Fruit fly (Drosophila melanogaster) whole organism, embryonic: ENCODE data around the gene CG10345.

Source experiments
- Adf1 ChIP-seq: fragments of 200-800 bp; sonication (Bioruptor generic); IDR thresholded peaks from 2 replicates; pipeline ENCODE4 v1.3.6; 2022; ENCODE audit warnings: missing biosample characterization, missing genetic modification characterization
- Aef1 ChIP-seq: fragments of 200-800 bp; sonication (Bioruptor generic); IDR thresholded peaks from 3 replicates; pipeline ENCODE4 v1.3.6; 2022; ENCODE audit warnings: missing biosample characterization, missing genetic modification characterization
- Bteb2 ChIP-seq: fragments of 200-800 bp; sonication (Bioruptor generic); optimal IDR thresholded peaks from 2 replicates; lab custom pipeline; 2016; ENCODE audit warnings: missing biosample characterization, missing genetic modification characterization
- CG10209 ChIP-seq: fragments of 200-800 bp; sonication (Bioruptor generic); optimal IDR thresholded peaks from 3 replicates; lab custom pipeline; 2017; ENCODE audit warnings: missing biosample characterization, mild to moderate bottlenecking, missing genetic modification characterization, missing genetic modification reagents
- CG10431 ChIP-seq: fragments of 200-800 bp; sonication (Bioruptor generic); optimal IDR thresholded peaks from 3 replicates; lab custom pipeline; 2018; ENCODE audit warnings: missing biosample characterization, mild to moderate bottlenecking, missing genetic modification characterization
- CG11093 ChIP-seq: fragments of 200-800 bp; sonication (Bioruptor generic); IDR thresholded peaks from 3 replicates; pipeline ENCODE4 v1.3.6; 2022; ENCODE audit warnings: missing biosample characterization, missing genetic modification characterization
- CG11504 ChIP-seq: fragments of 200-800 bp; sonication (Bioruptor generic); optimal IDR thresholded peaks from 3 replicates; lab custom pipeline; 2019; ENCODE audit warnings: missing biosample characterization, mild to moderate bottlenecking, missing genetic modification characterization, moderate library complexity
- CG12219 ChIP-seq: fragments of 200-800 bp; sonication (Bioruptor generic); optimal IDR thresholded peaks from 3 replicates; lab custom pipeline; 2018; ENCODE audit warnings: missing biosample characterization, mild to moderate bottlenecking, missing genetic modification characterization
- CG12769 ChIP-seq: fragments of 200-800 bp; sonication (Bioruptor generic); optimal IDR thresholded peaks from 2 replicates; lab custom pipeline; 2019; ENCODE audit warnings: missing biosample characterization, mild to moderate bottlenecking, missing genetic modification characterization, moderate library complexity
- CG14014 ChIP-seq: fragments of 200-800 bp; sonication (Bioruptor generic); IDR thresholded peaks from 2 replicates; pipeline ENCODE4 v1.3.6; 2022; ENCODE audit warnings: missing biosample characterization, missing genetic modification characterization
- CG1603 ChIP-seq: fragments of 200-800 bp; sonication (Bioruptor generic); optimal IDR thresholded peaks from 2 replicates; lab custom pipeline; 2019; ENCODE audit warnings: missing biosample characterization, mild to moderate bottlenecking, missing genetic modification characterization, moderate library complexity
- CG1647 ChIP-seq: fragments of 200-800 bp; sonication (Bioruptor generic); optimal IDR thresholded peaks from 3 replicates; lab custom pipeline; 2016; ENCODE audit warnings: missing biosample characterization, missing genetic modification characterization
- CG16863 ChIP-seq: fragments of 200-800 bp; sonication (Bioruptor generic); optimal IDR thresholded peaks from 3 replicates; lab custom pipeline; 2016; ENCODE audit warnings: missing biosample characterization, missing genetic modification characterization
- CG32767 ChIP-seq: fragments of 200-800 bp; sonication (Bioruptor generic); IDR thresholded peaks from 2 replicates; pipeline ENCODE4 v1.3.6; 2022; ENCODE audit warnings: missing biosample characterization, missing genetic modification characterization
- CG7745 ChIP-seq: fragments of 200-800 bp; sonication (Bioruptor generic); optimal IDR thresholded peaks from 2 replicates; lab custom pipeline; 2018; ENCODE audit warnings: missing biosample characterization, mild to moderate bottlenecking, missing genetic modification characterization, moderate library complexity
- CG9817 ChIP-seq: fragments of 200-800 bp; sonication (Bioruptor generic); optimal IDR thresholded peaks from 2 replicates; lab custom pipeline; 2018; ENCODE audit warnings: missing biosample characterization, mild to moderate bottlenecking, missing genetic modification characterization, moderate library complexity
- CHES-1-like ChIP-seq: fragments of 200-800 bp; sonication (Bioruptor generic); optimal IDR thresholded peaks from 2 replicates; lab custom pipeline; 2016; ENCODE audit warnings: missing biosample characterization, missing genetic modification characterization
- Doc2 ChIP-seq: fragments of 200-800 bp; sonication (Bioruptor generic); IDR thresholded peaks from 2 replicates; pipeline ENCODE4 v1.3.6; 2022; ENCODE audit warnings: missing biosample characterization, missing genetic modification characterization
- Dp ChIP-seq: fragments of 200-800 bp; sonication (Bioruptor generic); optimal IDR thresholded peaks from 2 replicates; lab custom pipeline; 2018; ENCODE audit warnings: missing biosample characterization, mild to moderate bottlenecking, missing genetic modification characterization, moderate library complexity
- HLH3B ChIP-seq: fragments of 200-800 bp; sonication (Bioruptor generic); IDR thresholded peaks from 2 replicates; pipeline ENCODE4 v1.3.6; 2022; ENCODE audit warnings: missing biosample characterization, missing genetic modification characterization
- Hey ChIP-seq: fragments of 200-800 bp; sonication (Bioruptor generic); optimal IDR thresholded peaks from 3 replicates; lab custom pipeline; 2018; ENCODE audit warnings: missing biosample characterization, mild to moderate bottlenecking, missing genetic modification characterization
- Lim3 ChIP-seq: fragments of 200-800 bp; sonication (Bioruptor generic); IDR thresholded peaks from 2 replicates; pipeline ENCODE4 v1.3.6; 2022; ENCODE audit warnings: missing biosample characterization, missing genetic modification characterization
- MBD-R2 ChIP-seq: fragments of 200-800 bp; sonication (Bioruptor generic); IDR thresholded peaks from 2 replicates; pipeline ENCODE4 v1.3.6; 2022; ENCODE audit warnings: missing biosample characterization, missing genetic modification characterization
- Nf-YA ChIP-seq: fragments of 200-800 bp; sonication (Bioruptor generic); IDR thresholded peaks from 2 replicates; pipeline ENCODE4 v1.3.6; 2022; ENCODE audit warnings: missing biosample characterization, missing genetic modification characterization
- Optix ChIP-seq: fragments of 200-800 bp; sonication (Bioruptor generic); IDR thresholded peaks from 3 replicates; pipeline ENCODE4 v1.3.6; 2022; ENCODE audit warnings: missing biosample characterization, missing genetic modification characterization
- Pdp1 ChIP-seq, 2 experiments: fragments of 200-800 bp; sonication (Bioruptor generic); optimal IDR thresholded peaks; 3 replicates each; lab custom pipeline; 2016; ENCODE audit warnings: missing biosample characterization in 2 of 2, missing genetic modification characterization in 2 of 2, mild to moderate bottlenecking in 1 of 2, moderate library complexity in 1 of 2
- Rfx ChIP-seq: fragments of 200-800 bp; sonication (Bioruptor generic); IDR thresholded peaks from 2 replicates; pipeline ENCODE4 v1.3.6; 2022; ENCODE audit warnings: missing biosample characterization, missing genetic modification characterization
- Scr ChIP-seq: fragments of 200-800 bp; sonication (Bioruptor generic); IDR thresholded peaks from 2 replicates; pipeline ENCODE4 v1.3.6; 2022; ENCODE audit warnings: missing biosample characterization, missing genetic modification characterization; ENCODE audit not compliant: partially characterized antibody
- Six4 ChIP-seq: fragments of 200-800 bp; sonication (Bioruptor generic); optimal IDR thresholded peaks from 2 replicates; lab custom pipeline; 2016; ENCODE audit warnings: missing biosample characterization, missing genetic modification characterization
- Sox102F ChIP-seq: fragments of 200-800 bp; sonication (Bioruptor generic); optimal IDR thresholded peaks from 2 replicates; lab custom pipeline; 2018; ENCODE audit warnings: missing biosample characterization, mild to moderate bottlenecking, missing genetic modification characterization, moderate library complexity
- Xbp1 ChIP-seq: fragments of 200-800 bp; sonication (Bioruptor generic); optimal IDR thresholded peaks from 3 replicates; lab custom pipeline; 2016; ENCODE audit warnings: missing biosample characterization, mild to moderate bottlenecking, missing genetic modification characterization
- abd-A ChIP-seq: fragments of 200-800 bp; sonication (Bioruptor generic); optimal IDR thresholded peaks from 3 replicates; lab custom pipeline; 2019; ENCODE audit warnings: missing biosample characterization, mild to moderate bottlenecking, missing genetic modification characterization, moderate library complexity
- ac ChIP-seq: fragments of 200-800 bp; sonication (Bioruptor generic); optimal IDR thresholded peaks from 3 replicates; lab custom pipeline; 2017; ENCODE audit warnings: missing biosample characterization, mild to moderate bottlenecking, missing genetic modification characterization
- cas ChIP-seq: fragments of 200-800 bp; sonication (Bioruptor generic); IDR thresholded peaks from 2 replicates; pipeline ENCODE4 v1.3.6; 2022; ENCODE audit warnings: missing biosample characterization, missing genetic modification characterization
- caup ChIP-seq: fragments of 200-800 bp; sonication (Bioruptor generic); optimal IDR thresholded peaks from 3 replicates; lab custom pipeline; 2017; ENCODE audit warnings: missing biosample characterization, mild to moderate bottlenecking, missing genetic modification characterization, moderate library complexity; ENCODE audit not compliant: severe bottlenecking
- chinmo ChIP-seq: fragments of 200-800 bp; sonication (Bioruptor generic); IDR thresholded peaks from 4 replicates; pipeline ENCODE4 v1.3.6; 2022; ENCODE audit warnings: missing biosample characterization, missing genetic modification characterization; ENCODE audit not compliant: partially characterized antibody
- chm ChIP-seq: fragments of 200-800 bp; sonication (Bioruptor generic); IDR thresholded peaks from 2 replicates; pipeline ENCODE4 v1.3.6; 2022; ENCODE audit warnings: missing biosample characterization, missing genetic modification characterization
- ftz-f1 ChIP-seq: fragments of 200-800 bp; sonication (Bioruptor generic); optimal IDR thresholded peaks from 2 replicates; lab custom pipeline; 2016; ENCODE audit warnings: missing biosample characterization, missing genetic modification characterization
- fu2 ChIP-seq: fragments of 200-800 bp; sonication (Bioruptor generic); optimal IDR thresholded peaks from 2 replicates; lab custom pipeline; 2016; ENCODE audit warnings: missing biosample characterization, missing genetic modification characterization
- gem ChIP-seq: fragments of 200-800 bp; sonication (Bioruptor generic); optimal IDR thresholded peaks from 2 replicates; lab custom pipeline; 2019; ENCODE audit warnings: missing biosample characterization, mild to moderate bottlenecking, missing genetic modification characterization, moderate library complexity
- hth ChIP-seq: fragments of >200 bp; optimal IDR thresholded peaks from 2 replicates; lab custom pipeline; 2017; ENCODE audit warnings: inconsistent platforms
- onecut ChIP-seq: fragments of 200-800 bp; sonication (Bioruptor generic); IDR thresholded peaks from 2 replicates; pipeline ENCODE4 v1.3.6; 2022; ENCODE audit warnings: missing biosample characterization, missing genetic modification characterization
- pum ChIP-seq: fragments of 200-800 bp; sonication (Bioruptor generic); optimal IDR thresholded peaks from 2 replicates; lab custom pipeline; 2016; ENCODE audit warnings: missing biosample characterization, missing genetic modification characterization
- scrt ChIP-seq: fragments of 200-800 bp; sonication (Bioruptor generic); optimal IDR thresholded peaks from 2 replicates; lab custom pipeline; 2018; ENCODE audit warnings: missing biosample characterization, mild to moderate bottlenecking, missing genetic modification characterization, moderate library complexity
- shn ChIP-seq: fragments of 200-800 bp; sonication (Bioruptor generic); optimal IDR thresholded peaks from 3 replicates; lab custom pipeline; 2016; ENCODE audit warnings: missing biosample characterization, missing genetic modification characterization
- sob ChIP-seq: fragments of 200-800 bp; sonication (Bioruptor generic); IDR thresholded peaks from 2 replicates; pipeline ENCODE4 v1.3.6; 2022; ENCODE audit warnings: missing biosample characterization, missing genetic modification characterization
- sqz ChIP-seq: fragments of 200-800 bp; sonication (Bioruptor generic); optimal IDR thresholded peaks from 3 replicates; lab custom pipeline; 2018; ENCODE audit warnings: missing biosample characterization, mild to moderate bottlenecking, missing genetic modification characterization
- tna ChIP-seq: fragments of 200-800 bp; sonication (Bioruptor generic); IDR thresholded peaks from 2 replicates; pipeline ENCODE4 v1.3.6; 2022; ENCODE audit warnings: missing biosample characterization, missing genetic modification characterization; ENCODE audit not compliant: partially characterized antibody
- trem ChIP-seq: fragments of 200-800 bp; optimal IDR thresholded peaks from 3 replicates; lab custom pipeline; 2019; ENCODE audit warnings: missing biosample characterization, mild to moderate bottlenecking, missing genetic modification characterization, moderate library complexity
- vvl ChIP-seq: fragments of 200-800 bp; sonication (Bioruptor generic); IDR thresholded peaks from 2 replicates; pipeline ENCODE4 v1.3.6; 2022; ENCODE audit warnings: missing biosample characterization, missing genetic modification characterization

Gene CG10345

dm6 chr3R:16630564-16630963, 25.9 kb upstream of the CG10345 start (continued):
- TF ChIP-seq pum (GFP tag; lab: Kevin White, UChicago) (peak; percentile 22), Bteb2 (GFP tag; lab: Kevin White, UChicago) (no peak), CG1603 (peak; percentile 38), HLH3B (no peak), Dp (no peak), chm (GFP tag; lab: Robert Waterston, UW) (no peak), Sox102F (GFP tag; lab: Kevin White, UChicago) (no peak), ac (GFP tag; lab: Kevin White, UChicago) (peak; percentile 27), Xbp1 (GFP tag; lab: Kevin White, UChicago) (no peak), Six4 (GFP tag; lab: Kevin White, UChicago) (no peak), hth (lab: Kevin White, UChicago) (no peak), CG14014 (GFP tag; lab: Robert Waterston, UW) (no peak), CHES-1-like (GFP tag; lab: Kevin White, UChicago) (no peak), CG32767 (no peak), tna (GFP tag; lab: Robert Waterston, UW) (no peak), Scr (GFP tag; lab: Robert Waterston, UW) (no peak), CG16863 (GFP tag; lab: Kevin White, UChicago) (peak; percentile 5), sob (GFP tag; lab: Robert Waterston, UW) (no peak)
- TF ChIP-seq, all 482 proteins: peak for 59

- 0 out of 2 replicates have a peak, but pooled peaks have one; percentile 19 for TF ChIP-seq Adf1 (GFP tag; lab: Robert Waterston, UW)
- peak in 1 of 2 experiments; percentile 24 for TF ChIP-seq Pdp1 (GFP tag; optimal IDR thresholded peaks at IDR 0.05; lab: Kevin White, UChicago)
- no peak for TF ChIP-seq Rfx (GFP tag; lab: Robert Waterston, UW)
- TF ChIP-seq Lim3 (GFP tag; lab: Robert Waterston, UW): no peak
- TF ChIP-seq gem (tag; lab: Kevin White, UChicago): no peak
- TF ChIP-seq cas: no peak
- TF ChIP-seq caup: no peak
- TF ChIP-seq Hey (tag; lab: Kevin White, UChicago): no peak
- TF ChIP-seq abd-A: no peak
- TF ChIP-seq fu2: no peak
- TF ChIP-seq ac (GFP tag; lab: Kevin White, UChicago): no peak
- TF ChIP-seq CG11504 (tag; lab: Kevin White, UChicago): no peak
- TF ChIP-seq CG9817 (tag; lab: Kevin White, UChicago): no peak
- no peak for TF ChIP-seq Optix (GFP tag; lab: Robert Waterston, UW)
- TF ChIP-seq CG10431 (GFP tag; lab: Kevin White, UChicago): no peak
- TF ChIP-seq vvl (GFP tag; lab: Robert Waterston, UW): peak; percentile 65; the same call in 1 of the 2 replicates
- no peak for TF ChIP-seq CG1647 (GFP tag; lab: Kevin White, UChicago)
- no peak for TF ChIP-seq CG10209 (GFP tag; lab: Kevin White, UChicago)
- TF ChIP-seq ftz-f1 (GFP tag; lab: Kevin White, UChicago): peak; percentile 85
- TF ChIP-seq sqz (GFP tag; lab: Kevin White, UChicago): peak; percentile 8
- no peak for TF ChIP-seq CG7745
- TF ChIP-seq Aef1 (GFP tag; lab: Robert Waterston, UW): no peak
- no peak for TF ChIP-seq CG12219 (GFP tag; lab: Kevin White, UChicago)
- no peak for TF ChIP-seq shn
- 0 out of 4 replicates have a peak, but pooled peaks have one; percentile 56 for TF ChIP-seq chinmo (GFP tag; lab: Robert Waterston, UW)
- TF ChIP-seq CG11093: no peak
- no peak for TF ChIP-seq trem
- 0 out of 2 replicates have a peak, but pooled peaks have one; percentile 36 for TF ChIP-seq Nf-YA (GFP tag; lab: Robert Waterston, UW)
- peak; percentile 20; the same call in 1 of the 2 replicates for TF ChIP-seq MBD-R2 (GFP tag; lab: Robert Waterston, UW)
- TF ChIP-seq onecut (GFP tag; lab: Robert Waterston, UW): peak; percentile 82
- TF ChIP-seq Doc2 (GFP tag; lab: Robert Waterston, UW): no peak
- peak; percentile 62 for TF ChIP-seq scrt (GFP tag; lab: Kevin White, UChicago)
- no peak for TF ChIP-seq CG12769
These were observed 22.3 kb upstream of the CG10345 start for dm6 chr3R:16626899-16627432.
